Fruit fly (Drosophila melanogaster) whole organism, larva: ENCODE measurements around the gene Uro.

ENCODE experiments used
- noc ChIP-seq: fragments of 200-800 bp; sonication (Bioruptor generic); optimal IDR thresholded peaks from 3 replicates; lab custom pipeline; 2019; ENCODE audit warnings: missing biosample characterization, mild to moderate bottlenecking, missing genetic modification characterization, moderate library complexity

The Uro gene

dm6 chr2L:7812555-7813339 is 32.9 kb downstream of the Uro start:
- TF ChIP-seq noc (tag; lab: Kevin White, UChicago): no peak

DNA sequence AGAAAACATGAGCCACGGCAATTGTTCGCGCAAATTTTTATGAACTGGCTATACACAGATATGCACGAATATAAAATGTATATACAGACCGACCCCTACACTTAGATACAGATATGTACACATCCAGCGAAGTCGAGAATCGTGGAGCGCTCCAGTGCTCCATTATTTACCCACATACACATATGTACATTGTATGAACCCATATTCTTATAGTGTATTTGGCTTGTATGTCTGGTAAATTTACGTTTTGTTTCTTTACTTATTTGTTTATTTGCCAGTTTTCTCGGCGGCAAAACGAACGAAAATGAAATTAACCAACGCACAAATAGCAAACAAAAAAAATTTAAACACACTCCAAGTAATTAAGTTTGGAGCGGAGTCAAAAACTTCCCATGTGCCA is 33.5 kb downstream of the Uro start:
- no peak for TF ChIP-seq noc (tag; lab: Kevin White, UChicago)

dm6 chr2L:7820408-7820807 is 40.5 kb downstream of the Uro start:
- TF ChIP-seq noc (tag; lab: Kevin White, UChicago): no peak

dm6 chr2L:7820851-7821250 is 41.0 kb downstream of the Uro start, which contains the start of gene CG7115:
TSS of gene CG7115 (plus strand) at chr2L:7821151.
- no peak for TF ChIP-seq noc (tag; lab: Kevin White, UChicago)

DNA sequence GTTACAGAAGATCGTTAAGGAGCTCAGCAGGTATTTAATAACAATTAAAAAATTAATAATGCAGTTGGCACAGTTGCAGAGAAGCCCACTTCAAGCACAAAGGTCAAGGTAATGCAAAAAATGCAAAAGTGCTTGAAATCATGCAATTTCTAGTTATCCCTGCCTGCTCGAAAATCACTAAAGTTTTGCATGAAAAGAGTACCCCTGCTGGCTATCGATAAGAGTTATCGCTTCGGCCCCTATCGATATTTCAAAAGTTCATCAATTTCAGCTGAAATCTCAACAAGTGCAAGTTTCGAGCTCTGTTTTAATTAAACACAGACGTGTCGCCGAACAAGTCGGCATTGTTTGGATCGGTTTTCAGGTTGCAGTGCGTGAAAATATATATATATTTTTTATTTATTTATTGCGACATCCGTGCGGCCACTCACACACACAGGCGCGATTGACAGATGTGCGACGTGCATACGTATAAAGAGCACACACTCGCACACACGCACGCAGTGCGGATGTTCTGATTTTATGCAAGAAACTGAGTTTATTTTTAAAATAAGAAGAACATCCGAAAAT is 41.5 kb downstream of the Uro start:
- peak; percentile 19 for TF ChIP-seq noc (tag; lab: Kevin White, UChicago)

dm6 chr2L:7827045-7828004 is 47.4 kb downstream of the Uro start, which contains the start of the genes Rack1 and mts:
TSS of gene Rack1 (minus strand) at chr2L:7827315.
TSS of gene mts (plus strand) at chr2L:7827650.
- TF ChIP-seq noc (tag; lab: Kevin White, UChicago): peak; percentile 61

DNA sequence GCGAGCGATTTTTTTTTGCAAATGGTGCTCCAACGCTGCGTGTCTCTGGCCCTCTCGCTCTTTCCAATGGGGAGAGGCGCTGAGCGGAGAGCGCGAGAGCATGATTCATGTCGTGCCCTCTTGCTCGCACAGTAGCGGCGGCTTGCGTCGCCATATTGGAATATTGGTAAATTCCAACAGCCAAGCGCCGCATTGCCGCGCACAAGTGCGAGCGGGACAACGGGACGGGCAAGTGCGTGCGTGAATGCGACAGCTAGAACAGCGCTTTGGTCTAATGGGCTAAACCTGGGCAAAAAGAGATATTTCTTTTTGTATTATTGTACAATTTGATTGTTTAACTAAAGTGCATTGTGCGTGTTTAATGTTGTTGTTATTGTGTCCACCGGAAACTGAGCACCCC is 48.3 kb downstream of the Uro start:
- TF ChIP-seq noc (tag; lab: Kevin White, UChicago): peak; percentile 0

DNA sequence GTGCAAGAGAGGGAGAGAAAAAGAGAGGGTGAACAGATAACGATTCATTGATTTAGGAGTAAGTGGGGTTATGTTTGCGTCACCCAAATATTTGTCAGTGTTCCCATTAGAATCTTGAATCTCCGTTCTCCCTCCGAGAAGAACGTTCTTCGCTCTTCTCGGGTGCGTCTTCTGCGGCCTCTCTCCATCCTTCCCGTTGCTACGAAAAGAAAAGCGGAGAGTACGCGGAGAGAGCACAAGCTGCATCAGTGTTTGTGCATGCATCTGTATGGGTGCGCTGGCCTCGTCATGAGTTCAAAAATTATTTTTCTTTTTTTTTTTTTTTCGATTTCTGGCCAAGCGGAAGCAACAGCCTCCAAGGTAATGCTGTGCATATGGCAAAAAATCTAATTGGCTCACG is 49.0 kb downstream of the Uro start:
- no peak for TF ChIP-seq noc (tag; lab: Kevin White, UChicago)
